Fruit fly (Drosophila melanogaster) whole organism, adult: ENCODE data around the gene Ir31a.

Experiments used
- CG11617 ChIP-seq: fragments of 200-800 bp; sonication (Bioruptor generic); optimal IDR thresholded peaks from 2 replicates; lab custom pipeline; 2017; ENCODE audit warnings: mild to moderate bottlenecking, missing biosample characterization, missing genetic modification reagents, missing genetic modification characterization
- CG12768 ChIP-seq: fragments of 200-800 bp; sonication (Bioruptor generic); optimal IDR thresholded peaks from 2 replicates; lab custom pipeline; 2017; ENCODE audit warnings: missing biosample characterization, missing genetic modification characterization, mild to moderate bottlenecking, moderate library complexity, missing genetic modification reagents
- CG14711 ChIP-seq: fragments of 200-800 bp; sonication (Bioruptor generic); optimal IDR thresholded peaks from 2 replicates; lab custom pipeline; 2018; ENCODE audit warnings: missing biosample characterization, mild to moderate bottlenecking, missing genetic modification characterization, moderate library complexity
- CG1620 ChIP-seq: fragments of 200-800 bp; sonication (Bioruptor generic); optimal IDR thresholded peaks from 2 replicates; lab custom pipeline; 2016; ENCODE audit warnings: missing biosample characterization, missing genetic modification characterization
- CG33017 ChIP-seq: fragments of 200-800 bp; sonication (Bioruptor generic); optimal IDR thresholded peaks from 2 replicates; lab custom pipeline; 2018; ENCODE audit warnings: missing biosample characterization, mild to moderate bottlenecking, missing genetic modification characterization, moderate library complexity
- CG5204 ChIP-seq: fragments of 200-800 bp; sonication (Bioruptor generic); optimal IDR thresholded peaks from 2 replicates; lab custom pipeline; 2016; ENCODE audit warnings: missing biosample characterization, missing genetic modification characterization
- CG7045 ChIP-seq: fragments of 200-800 bp; sonication (Bioruptor generic); optimal IDR thresholded peaks from 2 replicates; lab custom pipeline; 2017; ENCODE audit warnings: missing biosample characterization, mild to moderate bottlenecking, missing genetic modification characterization
- CG7101 ChIP-seq: fragments of 200-800 bp; sonication (Bioruptor generic); optimal IDR thresholded peaks from 2 replicates; lab custom pipeline; 2018; ENCODE audit warnings: missing biosample characterization, mild to moderate bottlenecking, missing genetic modification characterization, moderate library complexity
- Clk ChIP-seq: fragments of 200-800 bp; sonication (Bioruptor generic); optimal IDR thresholded peaks from 2 replicates; lab custom pipeline; 2017; ENCODE audit warnings: missing biosample characterization, missing genetic modification characterization
- Crg-1 ChIP-seq: fragments of 200-800 bp; sonication (Bioruptor generic); optimal IDR thresholded peaks from 2 replicates; lab custom pipeline; 2016; ENCODE audit warnings: missing biosample characterization, missing genetic modification characterization
- Hr96 ChIP-seq: fragments of 200-800 bp; sonication (Bioruptor generic); optimal IDR thresholded peaks from 2 replicates; lab custom pipeline; 2016; ENCODE audit warnings: missing biosample characterization, missing genetic modification characterization
- Mnt ChIP-seq: fragments of 200-800 bp; sonication (Bioruptor generic); optimal IDR thresholded peaks from 2 replicates; lab custom pipeline; 2016; ENCODE audit warnings: missing biosample characterization, mild to moderate bottlenecking, missing genetic modification characterization
- bab1 ChIP-seq: fragments of 200-800 bp; sonication (Bioruptor generic); optimal IDR thresholded peaks from 3 replicates; lab custom pipeline; 2019; ENCODE audit warnings: missing biosample characterization, mild to moderate bottlenecking, missing genetic modification characterization, moderate library complexity
- cic ChIP-seq: fragments of 200-800 bp; sonication (Bioruptor generic); optimal IDR thresholded peaks from 2 replicates; lab custom pipeline; 2017; ENCODE audit warnings: missing biosample characterization, mild to moderate bottlenecking, missing genetic modification characterization, moderate library complexity
- kay ChIP-seq: fragments of 200-800 bp; sonication (Bioruptor generic); peaks from one replicate; lab custom pipeline; 2016; ENCODE audit warnings: missing biosample characterization, missing genetic modification characterization, borderline replicate concordance
- tj ChIP-seq: fragments of 200-800 bp; sonication (Bioruptor generic); optimal IDR thresholded peaks from 3 replicates; lab custom pipeline; 2017; ENCODE audit warnings: missing biosample characterization, mild to moderate bottlenecking, missing genetic modification characterization, moderate library complexity
- toe ChIP-seq: fragments of 200-800 bp; sonication (Bioruptor generic); optimal IDR thresholded peaks from 2 replicates; lab custom pipeline; 2016; ENCODE audit warnings: missing biosample characterization, missing genetic modification characterization

Ir31a gene

DNA sequence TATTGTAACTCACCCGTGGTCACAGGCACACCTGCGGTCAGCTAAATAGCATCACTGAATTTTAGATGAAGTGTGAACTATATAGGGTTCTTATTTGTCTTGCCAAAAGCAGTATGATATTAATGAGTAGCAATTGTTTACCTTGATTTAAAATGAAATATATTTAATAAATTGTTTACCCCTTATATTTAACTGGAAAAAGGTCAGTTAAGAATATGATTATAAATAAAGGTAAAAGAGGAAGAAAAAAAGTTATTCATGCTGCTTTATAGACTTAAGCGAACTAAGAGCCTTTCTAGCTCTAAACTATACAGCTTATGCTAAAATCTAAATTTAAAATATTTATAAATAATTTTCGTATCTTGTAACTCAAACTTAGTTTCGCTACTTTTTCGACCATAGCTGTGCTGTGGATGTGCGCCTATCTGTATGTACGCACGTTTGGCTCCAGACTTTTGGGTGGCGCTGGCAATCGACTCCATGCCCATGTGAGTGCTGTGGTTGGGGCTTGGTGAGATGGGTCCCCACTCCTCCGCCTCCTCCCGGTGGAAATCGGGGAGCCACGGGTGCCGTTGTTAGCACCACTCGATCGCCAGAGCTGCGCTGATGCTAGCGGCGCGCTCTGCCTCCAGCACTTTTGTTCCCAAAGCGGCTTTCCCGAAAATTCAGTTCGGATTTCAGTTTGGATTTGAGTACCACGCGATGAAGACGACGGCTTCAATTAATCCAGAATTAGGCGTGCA, 36.9 kb downstream of the Ir31a start, which contains the start of gene loh:
Gene loh (plus strand): TSS at position 487 of the 743 bp plus-strand sequence.
- TF ChIP-seq CG7045 (GFP tag; lab: Kevin White, UChicago) (no peak), Hr96 (no peak), tj (GFP tag; lab: Kevin White, UChicago) (no peak), kay (no peak), Clk (no peak), CG12768 (GFP tag; lab: Kevin White, UChicago) (no peak), CG5204 (GFP tag; lab: Kevin White, UChicago) (no peak)

DNA sequence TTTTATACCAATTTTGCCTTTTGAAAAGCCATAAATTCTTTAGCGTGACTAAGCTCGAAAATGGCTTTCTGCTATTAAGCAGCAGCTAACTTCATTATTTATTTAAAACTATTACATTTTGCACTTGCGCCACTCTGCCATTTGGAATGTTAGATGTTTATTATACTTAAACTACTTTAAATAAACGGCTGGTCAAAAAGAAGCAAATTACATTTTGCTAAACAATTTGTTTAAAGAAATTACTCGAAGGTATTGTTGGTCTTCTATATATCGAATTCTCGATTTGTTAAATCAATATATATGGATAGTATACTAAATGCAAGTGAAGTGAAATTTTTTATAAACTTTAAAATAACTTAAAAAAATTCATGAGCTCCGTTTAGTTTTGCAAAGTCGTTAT, 46.9 kb downstream of the Ir31a start, which contains the start of gene ppk10:
Gene ppk10 (minus strand): TSS at position 101 of the 400 bp plus-strand sequence.
- TF ChIP-seq Crg-1 (GFP tag; lab: Kevin White, UChicago) (no peak), CG11617 (GFP tag; lab: Kevin White, UChicago) (no peak), kay (no peak), bab1 (GFP tag; lab: Kevin White, UChicago) (no peak), CG14711 (tag; lab: Kevin White, UChicago) (no peak), CG5204 (GFP tag; lab: Kevin White, UChicago) (no peak), tj (GFP tag; lab: Kevin White, UChicago) (no peak), Mnt (GFP tag; lab: Kevin White, UChicago) (no peak), CG7101 (no peak), CG1620 (no peak), CG7045 (GFP tag; lab: Kevin White, UChicago) (no peak), Clk (no peak), toe (GFP tag; lab: Kevin White, UChicago) (no peak)

DNA sequence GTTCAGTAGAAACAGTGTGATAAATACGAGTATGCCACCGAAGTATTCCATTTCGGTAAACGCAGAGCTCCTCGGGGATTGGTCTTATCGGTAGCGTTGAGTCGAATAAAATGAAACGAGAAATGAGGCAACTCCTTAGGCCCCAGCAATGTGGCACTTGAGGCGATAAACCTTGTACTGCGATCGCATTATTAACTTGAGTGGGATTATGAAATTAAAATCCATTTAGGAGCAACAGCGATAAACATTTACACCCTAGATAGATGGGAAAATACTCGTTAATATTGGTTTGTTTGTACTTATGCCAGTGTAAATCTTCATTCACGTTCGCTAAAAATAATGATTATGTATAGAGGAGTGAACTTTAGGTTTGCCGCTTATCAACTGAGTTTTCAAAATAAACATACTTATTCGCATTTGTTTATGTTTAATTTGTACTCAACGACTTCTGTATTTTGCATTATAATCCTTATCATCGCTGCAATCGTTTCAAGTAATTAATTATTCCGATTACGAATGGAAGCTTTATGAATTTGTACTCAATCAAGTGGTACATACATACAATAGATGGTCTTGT, 50.7 kb downstream of the Ir31a start:
- TF ChIP-seq toe (GFP tag; lab: Kevin White, UChicago) (no peak), cic (GFP tag; lab: Kevin White, UChicago) (peak; percentile 52)

DNA sequence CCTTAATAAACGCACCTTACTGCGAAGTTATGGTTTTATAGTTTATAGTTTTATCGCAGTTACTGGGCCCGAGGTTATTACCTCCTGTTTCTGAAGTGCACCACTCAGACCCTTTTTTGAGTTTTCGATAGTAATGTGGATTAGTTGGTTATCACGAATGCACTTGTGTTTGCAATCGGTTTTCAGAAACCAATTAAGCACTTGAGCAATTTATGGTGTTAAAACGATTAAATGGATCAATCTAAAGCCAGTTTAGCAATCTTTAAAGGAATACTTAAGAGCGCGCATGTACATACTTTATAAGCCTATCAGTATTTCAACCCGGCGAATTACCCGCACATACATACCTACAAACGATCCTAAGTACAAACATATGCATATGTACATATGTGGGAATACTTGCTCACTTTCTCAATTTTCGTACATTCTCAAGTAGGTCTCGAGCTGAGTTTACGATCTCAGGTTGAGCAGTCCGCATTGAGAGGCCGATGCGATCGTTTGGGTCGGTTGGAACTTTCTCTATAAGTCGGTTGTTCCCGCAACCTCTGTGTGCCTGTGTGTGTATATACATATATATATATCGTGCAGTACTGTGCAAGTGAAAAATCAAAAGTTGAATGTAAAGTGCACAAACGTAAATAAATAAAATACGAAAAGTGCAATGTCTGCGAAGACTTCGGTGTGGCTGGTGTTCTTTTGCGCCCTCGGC, 52.0 kb downstream of the Ir31a start, which contains the start of the genes LManI and LManII:
Gene LManI (minus strand): TSS at position 51 of the 709 bp plus-strand sequence.
Gene LManII (plus strand): TSS at position 468 of the 709 bp plus-strand sequence.
- peak; percentile 73 for TF ChIP-seq tj (GFP tag; lab: Kevin White, UChicago)
- no peak for TF ChIP-seq CG5204 (GFP tag; lab: Kevin White, UChicago)
- TF ChIP-seq bab1 (GFP tag; lab: Kevin White, UChicago) = no peak
- TF ChIP-seq Mnt (GFP tag; lab: Kevin White, UChicago) = peak; percentile 9
- TF ChIP-seq cic (GFP tag; lab: Kevin White, UChicago) = peak; percentile 34
- TF ChIP-seq CG12768 (GFP tag; lab: Kevin White, UChicago) = peak; percentile 12
- peak; percentile 70 for TF ChIP-seq kay
- peak; percentile 9 for TF ChIP-seq CG33017
